Worm (Caenorhabditis elegans) whole organism, late embryonic: Measurements from ENCODE around the gene F26D2.13.

Experiments used
- F13H6.1 ChIP-seq: sonication (generic microtip); optimal IDR thresholded peaks from 2 replicates; lab custom pipeline; 2016; ENCODE audit warnings: missing genetic modification characterization, missing compliant biosample characterization
- T23F11.4 ChIP-seq: fragments of 200-800 bp; sonication (Bioruptor generic); optimal IDR thresholded peaks from 2 replicates; lab custom pipeline; 2018; ENCODE audit warnings: mild to moderate bottlenecking, missing genetic modification characterization, missing compliant biosample characterization
- ceh-22 ChIP-seq: sonication (generic microtip); optimal IDR thresholded peaks from 2 replicates; lab custom pipeline; 2017; ENCODE audit warnings: missing biosample characterization, missing genetic modification characterization
- ceh-9 ChIP-seq: sonication (generic microtip); optimal IDR thresholded peaks from 2 replicates; lab custom pipeline; 2016; ENCODE audit warnings: mild to moderate bottlenecking, missing genetic modification characterization, inconsistent platforms, missing compliant biosample characterization
- che-1 ChIP-seq: sonication (generic microtip); optimal IDR thresholded peaks from 2 replicates; lab custom pipeline; 2016; ENCODE audit warnings: mild to moderate bottlenecking, missing genetic modification characterization, missing compliant biosample characterization
- eyg-1 ChIP-seq: sonication (generic microtip); optimal IDR thresholded peaks from 2 replicates; lab custom pipeline; 2016; ENCODE audit warnings: missing genotype, missing genetic modification characterization, missing compliant biosample characterization
- hlh-13 ChIP-seq: fragments of 200-800 bp; sonication (Bioruptor generic); optimal IDR thresholded peaks from 2 replicates; lab custom pipeline; 2018; ENCODE audit warnings: mild to moderate bottlenecking, missing genetic modification characterization, missing compliant biosample characterization
- nhr-11 ChIP-seq: fragments of 150-350 bp; optimal IDR thresholded peaks from 2 replicates; lab custom pipeline; 2014; ENCODE audit warnings: missing biosample characterization, missing genetic modification characterization
- pag-3 ChIP-seq: sonication (generic microtip); optimal IDR thresholded peaks from 2 replicates; lab custom pipeline; 2016; ENCODE audit warnings: missing compliant biosample characterization, missing genetic modification characterization, borderline replicate concordance
- pha-2 ChIP-seq: sonication (generic microtip); optimal IDR thresholded peaks from 2 replicates; lab custom pipeline; 2017; ENCODE audit warnings: mild to moderate bottlenecking, missing genetic modification characterization, missing compliant biosample characterization
- ztf-16 ChIP-seq: sonication (generic microtip); optimal IDR thresholded peaks from 2 replicates; lab custom pipeline; 2017; ENCODE audit warnings: missing genetic modification characterization, missing compliant biosample characterization

DNA sequence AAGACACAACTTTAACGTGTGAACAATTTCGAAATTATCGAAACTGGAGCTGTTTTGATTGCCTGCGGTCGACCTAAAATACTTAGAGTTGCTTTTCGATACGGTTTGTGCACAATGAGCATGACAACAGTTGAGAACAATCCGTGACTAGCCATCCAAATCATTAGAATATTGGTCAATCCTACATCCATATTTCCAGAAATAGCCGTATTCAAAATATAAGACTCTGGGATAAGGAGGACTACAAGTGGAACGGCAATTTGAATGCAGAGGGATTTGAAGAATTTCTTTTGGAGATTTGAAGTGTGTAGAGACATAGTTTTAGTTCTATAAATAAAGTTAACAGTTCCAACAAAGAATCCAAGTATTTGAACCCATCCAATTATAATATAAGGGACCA is 24.0 kb upstream of the F26D2.13 start:
- TF ChIP-seq T23F11.4 (no peak), hlh-13 (GFP tag; lab: Kevin White, UChicago) (no peak), pag-3 (no peak), nhr-11 (no peak), ceh-9 (tag; lab: Kevin White, UChicago) (no peak), F13H6.1 (tag; lab: Kevin White, UChicago) (no peak), ztf-16 (tag; lab: Kevin White, UChicago) (no peak), che-1 (tag; lab: Kevin White, UChicago) (no peak), eyg-1 (no peak), pha-2 (tag; lab: Kevin White, UChicago) (no peak), ceh-22 (tag; lab: Kevin White, UChicago) (no peak)
